Worm (Caenorhabditis elegans) whole organism, early embryonic: ENCODE data around the gene Y38E10A.8.

ENCODE experiments used
- B0310.2 ChIP-seq: sonication (generic microtip); optimal IDR thresholded peaks from 2 replicates; lab custom pipeline; 2016; ENCODE audit warnings: mild to moderate bottlenecking, missing genetic modification characterization, missing compliant biosample characterization
- F13C5.2 ChIP-seq: sonication (generic microtip); optimal IDR thresholded peaks from 2 replicates; lab custom pipeline; 2017; ENCODE audit warnings: mild to moderate bottlenecking, missing genetic modification characterization, inconsistent platforms, missing compliant biosample characterization
- ama-1 ChIP-seq: fragments of 150-350 bp; optimal IDR thresholded peaks from 2 replicates; lab custom pipeline; 2014
- ceh-13 ChIP-seq: fragments of 200-800 bp; sonication (Bioruptor generic); optimal IDR thresholded peaks from 2 replicates; lab custom pipeline; 2018; ENCODE audit warnings: mild to moderate bottlenecking, missing genetic modification characterization, missing compliant biosample characterization
- ceh-36 ChIP-seq: sonication (generic microtip); optimal IDR thresholded peaks from 2 replicates; lab custom pipeline; 2016; ENCODE audit warnings: missing genetic modification characterization, inconsistent platforms, missing compliant biosample characterization
- hmbx-1 ChIP-seq: sonication (generic microtip); optimal IDR thresholded peaks from 2 replicates; lab custom pipeline; 2016; ENCODE audit warnings: mild to moderate bottlenecking, missing genetic modification characterization, missing compliant biosample characterization
- hmg-4 ChIP-seq: fragments of 200-800 bp; sonication (Bioruptor generic); optimal IDR thresholded peaks from 2 replicates; lab custom pipeline; 2018; ENCODE audit warnings: mild to moderate bottlenecking, missing genetic modification characterization, missing compliant biosample characterization
- scrt-1 ChIP-seq: fragments of 200-800 bp; sonication (Bioruptor generic); IDR thresholded peaks from 2 replicates; pipeline ENCODE4 v1.3.6; 2022; ENCODE audit warnings: missing genetic modification characterization, missing compliant biosample characterization
- tbx-11 ChIP-seq: fragments of 200-800 bp; sonication (Bioruptor generic); IDR thresholded peaks from 2 replicates; pipeline ENCODE4 v1.3.6; 2022; ENCODE audit warnings: missing genetic modification characterization, missing compliant biosample characterization

DNA sequence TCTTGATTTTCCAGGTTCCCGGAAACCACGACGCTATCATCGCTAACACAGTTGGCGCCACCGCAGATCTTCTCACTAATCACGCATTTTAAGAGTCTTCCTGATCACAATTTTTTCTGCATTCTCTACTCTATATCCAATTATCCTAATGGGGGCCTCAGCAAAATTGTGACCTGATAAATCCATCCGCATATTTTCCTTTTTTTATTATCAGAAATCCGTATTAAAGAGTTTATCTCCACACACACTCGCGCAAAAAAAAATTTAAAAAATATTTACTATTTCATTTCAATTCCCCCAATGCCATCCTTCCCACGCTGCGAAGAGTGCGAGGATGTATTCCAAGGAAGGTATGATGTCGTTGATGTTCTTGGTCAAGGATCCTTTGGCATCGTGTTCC is at the start of gene Y38E10A.8:
- TF ChIP-seq ama-1 (lab: Kevin White, UChicago) (no peak), hmbx-1 (tag; lab: Kevin White, UChicago) (no peak), scrt-1 (GFP tag; lab: Robert Waterston, UW) (no peak), ceh-13 (GFP tag; lab: Kevin White, UChicago) (no peak), ceh-36 (no peak), tbx-11 (no peak), B0310.2 (tag; lab: Kevin White, UChicago) (no peak), hmg-4 (GFP tag; lab: Kevin White, UChicago) (no peak), F13C5.2 (tag; lab: Kevin White, UChicago) (no peak)
